Fruit fly (Drosophila melanogaster) S2 (cell line): Measurements from ENCODE around the gene Grik.

Source experiments
- CG8478 ChIP-seq: fragments of >200 bp; optimal IDR thresholded peaks from 2 replicates; lab custom pipeline; 2018
- CTCF ChIP-seq, 2 experiments: fragments of >200 bp; optimal IDR thresholded peaks; 2 replicates each; lab custom pipeline; 2018

DNA sequence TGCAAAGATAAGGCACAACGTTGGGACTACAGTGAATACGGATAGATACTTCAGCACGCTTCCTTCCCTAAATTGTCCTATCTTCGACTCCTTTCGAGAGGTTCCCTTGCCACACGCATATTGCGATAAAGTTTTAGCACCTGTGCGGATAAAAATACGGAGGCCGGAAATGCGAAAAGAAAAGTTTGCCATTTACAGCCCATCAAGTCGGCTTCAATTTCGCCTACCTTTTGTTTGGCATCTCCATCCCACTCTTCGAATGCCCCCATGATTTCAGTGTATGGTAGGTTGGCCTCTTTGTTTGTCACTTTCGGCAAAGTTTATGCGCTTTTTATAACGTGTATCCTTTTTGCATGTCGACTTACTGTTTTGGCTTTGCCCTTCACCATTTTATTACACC, 25.1 kb upstream of the Grik start:
- no peak for TF ChIP-seq CG8478 (lab: Kevin White, UChicago)
- no peak for TF ChIP-seq CTCF (optimal IDR thresholded peaks at IDR 0.05; lab: Kevin White, UChicago)
